Fruit fly (Drosophila melanogaster) whole organism: ENCODE results near the gene CG1632.

Experiments
- CG8478 ChIP-seq: fragments of >200 bp; optimal IDR thresholded peaks from 2 replicates; lab custom pipeline; 2018; ENCODE audit warnings: inconsistent platforms
- Dll ChIP-seq: fragments of >200 bp; optimal IDR thresholded peaks from 2 replicates; lab custom pipeline; 2017
- psq ChIP-seq: fragments of >200 bp; optimal IDR thresholded peaks from 2 replicates; lab custom pipeline; 2017

- TF ChIP-seq Dll (lab: Kevin White, UChicago): no peak
- TF ChIP-seq psq (lab: Kevin White, UChicago): no peak
- TF ChIP-seq CG8478 (lab: Kevin White, UChicago): no peak
Observed at dm6 chrX:8252284-8252886, at the start of gene CG1632.
